Worm (Caenorhabditis elegans) whole organism, young adult: Measurements from ENCODE around the gene unc-76.
A peak's percentile ranks its signal among the peaks of the same experiment; 100 is the strongest.

ENCODE experiments used
- C17E4.6 ChIP-seq: fragments of 200-800 bp; sonication (Bioruptor generic); IDR thresholded peaks from 2 replicates; pipeline ENCODE4 v1.3.6; 2022; ENCODE audit warnings: missing genetic modification reagents, missing genetic modification characterization, missing compliant biosample characterization
- F33H1.4 ChIP-seq: fragments of 200-800 bp; sonication (Bioruptor generic); IDR thresholded peaks from 2 replicates; pipeline ENCODE4 v1.3.6; 2022; ENCODE audit warnings: missing genetic modification reagents, missing genetic modification characterization, missing compliant biosample characterization
- F52B5.7 ChIP-seq: sonication (generic microtip); optimal IDR thresholded peaks from 2 replicates; lab custom pipeline; 2016; ENCODE audit warnings: mild to moderate bottlenecking, missing genetic modification characterization, missing compliant biosample characterization
- T07F8.4 ChIP-seq: sonication (generic microtip); optimal IDR thresholded peaks from 2 replicates; lab custom pipeline; 2016; ENCODE audit warnings: mild to moderate bottlenecking, missing genetic modification characterization, moderate library complexity, missing compliant biosample characterization
- T26A5.8 ChIP-seq: sonication (generic microtip); optimal IDR thresholded peaks from 2 replicates; lab custom pipeline; 2016; ENCODE audit warnings: missing genetic modification characterization, missing compliant biosample characterization
- aptf-2 ChIP-seq: fragments of 200-800 bp; sonication (Bioruptor generic); conservative IDR thresholded peaks from 2 replicates; pipeline ENCODE4 v1.3.6; 2022; ENCODE audit warnings: missing genetic modification reagents, missing genetic modification characterization, missing compliant biosample characterization
- atf-7 ChIP-seq: sonication (generic microtip); optimal IDR thresholded peaks from 2 replicates; lab custom pipeline; 2017; ENCODE audit warnings: mild to moderate bottlenecking, missing genetic modification characterization, missing compliant biosample characterization
- athp-1 ChIP-seq: sonication (generic microtip); optimal IDR thresholded peaks from 2 replicates; lab custom pipeline; 2017; ENCODE audit warnings: mild to moderate bottlenecking, missing genetic modification characterization, missing compliant biosample characterization
- attf-5 ChIP-seq: fragments of 200-800 bp; sonication (Bioruptor generic); optimal IDR thresholded peaks from 2 replicates; lab custom pipeline; 2018; ENCODE audit warnings: mild to moderate bottlenecking, missing genetic modification characterization, missing compliant biosample characterization
- bed-1 ChIP-seq: fragments of 200-800 bp; sonication (Bioruptor generic); IDR thresholded peaks from 2 replicates; pipeline ENCODE4 v1.3.6; 2022; ENCODE audit warnings: missing genetic modification reagents, missing genetic modification characterization, missing compliant biosample characterization
- cebp-1 ChIP-seq, 2 experiments: fragments of 200-800 bp in 1 of 2; sonication (Bioruptor generic) in 1 of 2; sonication (generic microtip) in 1 of 2; IDR thresholded peaks in 1 of 2; optimal IDR thresholded peaks in 1 of 2; 2 replicates each; pipeline versions ENCODE4 v1.3.6 to Lab custom; 2017 to 2022; ENCODE audit warnings: missing compliant biosample characterization in 2 of 2, missing genetic modification characterization in 2 of 2, mild to moderate bottlenecking in 1 of 2, missing genetic modification reagents in 1 of 2, moderate library complexity in 1 of 2
- cebp-2 ChIP-seq: fragments of 200-800 bp; sonication (Bioruptor generic); IDR thresholded peaks from 2 replicates; pipeline ENCODE4 v1.3.6; 2022; ENCODE audit warnings: missing genetic modification characterization, missing compliant biosample characterization
- ceh-79 ChIP-seq: sonication (generic microtip); optimal IDR thresholded peaks from 2 replicates; lab custom pipeline; 2017; ENCODE audit warnings: mild to moderate bottlenecking, missing genetic modification characterization, missing compliant biosample characterization
- chd-7 ChIP-seq: sonication (generic microtip); optimal IDR thresholded peaks from 2 replicates; lab custom pipeline; 2016; ENCODE audit warnings: mild to moderate bottlenecking, missing genetic modification characterization, moderate library complexity, missing compliant biosample characterization
- dox-1 ChIP-seq: fragments of 200-800 bp; sonication (Bioruptor generic); IDR thresholded peaks from 2 replicates; pipeline ENCODE4 v1.3.6; 2022; ENCODE audit warnings: missing genetic modification reagents, missing genetic modification characterization, missing compliant biosample characterization
- egl-44 ChIP-seq: fragments of 200-800 bp; sonication (Bioruptor generic); IDR thresholded peaks from 2 replicates; pipeline ENCODE4 v1.3.6; 2022; ENCODE audit warnings: missing genetic modification reagents, missing genetic modification characterization, missing compliant biosample characterization
- egrh-3 ChIP-seq: fragments of 200-800 bp; sonication (Bioruptor generic); IDR thresholded peaks from 2 replicates; pipeline ENCODE4 v1.3.6; 2022; ENCODE audit warnings: missing genetic modification reagents, missing genetic modification characterization, missing compliant biosample characterization
- gei-17 ChIP-seq: fragments of 200-800 bp; sonication (Bioruptor generic); optimal IDR thresholded peaks from 2 replicates; lab custom pipeline; 2018; ENCODE audit warnings: mild to moderate bottlenecking, missing genetic modification characterization, missing compliant biosample characterization
- hmg-20 ChIP-seq: fragments of 200-800 bp; sonication (Bioruptor generic); IDR thresholded peaks from 2 replicates; pipeline ENCODE4 v1.3.6; 2022; ENCODE audit warnings: missing genetic modification reagents, missing genetic modification characterization, missing compliant biosample characterization
- lsl-1 ChIP-seq: fragments of 200-800 bp; sonication (Bioruptor generic); optimal IDR thresholded peaks from 2 replicates; lab custom pipeline; 2018; ENCODE audit warnings: mild to moderate bottlenecking, missing genetic modification characterization, moderate library complexity, missing compliant biosample characterization
- madf-3 ChIP-seq: fragments of 200-800 bp; sonication (Bioruptor generic); IDR thresholded peaks from 2 replicates; pipeline ENCODE4 v1.3.6; 2022; ENCODE audit warnings: missing genetic modification reagents, missing genetic modification characterization, missing compliant biosample characterization
- mcd-1 ChIP-seq: fragments of 200-800 bp; sonication (Bioruptor generic); IDR thresholded peaks from 2 replicates; pipeline ENCODE4 v1.3.6; 2022; ENCODE audit warnings: missing genetic modification reagents, missing genetic modification characterization, missing compliant biosample characterization
- nfya-1 ChIP-seq: sonication (generic microtip); optimal IDR thresholded peaks from 2 replicates; lab custom pipeline; 2017; ENCODE audit warnings: antibody characterized with exemption, missing compliant biosample characterization, missing genetic modification characterization, borderline replicate concordance; ENCODE audit not compliant: insufficient read depth
- nhr-80 ChIP-seq: sonication (generic microtip); optimal IDR thresholded peaks from 2 replicates; lab custom pipeline; 2016; ENCODE audit warnings: missing genetic modification characterization, missing compliant biosample characterization
- nhr-90 ChIP-seq: sonication (generic microtip); optimal IDR thresholded peaks from 2 replicates; lab custom pipeline; 2016; ENCODE audit warnings: missing genotype, mild to moderate bottlenecking, missing genetic modification characterization, missing compliant biosample characterization
- sdz-38 ChIP-seq: sonication (generic microtip); optimal IDR thresholded peaks from 2 replicates; lab custom pipeline; 2016; ENCODE audit warnings: missing genotype, missing genetic modification characterization, missing compliant biosample characterization
- snpc-4 ChIP-seq, 5 experiments: fragments of 150-350 bp in 1 of 5; sonication (generic microtip) in 4 of 5; optimal IDR thresholded peaks; 2 replicates each; lab custom pipeline; 2014 to 2018; ENCODE audit warnings: missing genetic modification characterization in 5 of 5, missing biosample characterization in 3 of 5, antibody characterized with exemption in 2 of 5, mild to moderate bottlenecking in 2 of 5, missing compliant biosample characterization in 2 of 5, missing genotype in 2 of 5, moderate library complexity in 2 of 5, missing genetic modification reagents in 1 of 5
- somi-1 ChIP-seq: fragments of 200-800 bp; sonication (Bioruptor generic); optimal IDR thresholded peaks from 2 replicates; lab custom pipeline; 2018; ENCODE audit warnings: mild to moderate bottlenecking, missing genetic modification characterization, missing compliant biosample characterization
- sptf-2 ChIP-seq: fragments of 200-800 bp; sonication (Bioruptor generic); optimal IDR thresholded peaks from 2 replicates; lab custom pipeline; 2018; ENCODE audit warnings: mild to moderate bottlenecking, missing genetic modification characterization, missing compliant biosample characterization
- tlf-1 ChIP-seq: fragments of 200-800 bp; sonication (Bioruptor generic); optimal IDR thresholded peaks from 2 replicates; lab custom pipeline; 2018; ENCODE audit warnings: mild to moderate bottlenecking, missing genetic modification characterization, missing compliant biosample characterization
- unc-130 ChIP-seq: sonication (generic microtip); optimal IDR thresholded peaks from 2 replicates; lab custom pipeline; 2016; ENCODE audit warnings: missing genetic modification reagents, missing genetic modification characterization, missing compliant biosample characterization
- zfh-2 ChIP-seq: fragments of 200-800 bp; sonication (Bioruptor generic); conservative IDR thresholded peaks from 2 replicates; pipeline ENCODE4 v1.3.6; 2022; ENCODE audit warnings: missing genetic modification reagents, missing genetic modification characterization, missing compliant biosample characterization
- ztf-18 ChIP-seq: sonication (generic microtip); optimal IDR thresholded peaks from 2 replicates; lab custom pipeline; 2016; ENCODE audit warnings: missing genotype, mild to moderate bottlenecking, missing genetic modification characterization, missing compliant biosample characterization
- ztf-22 ChIP-seq: fragments of 200-800 bp; sonication (Bioruptor generic); optimal IDR thresholded peaks from 2 replicates; lab custom pipeline; 2018; ENCODE audit warnings: mild to moderate bottlenecking, missing genetic modification characterization, moderate library complexity, missing compliant biosample characterization
- ztf-25 ChIP-seq: fragments of 200-800 bp; sonication (Bioruptor generic); IDR thresholded peaks from 2 replicates; pipeline ENCODE4 v1.3.6; 2022; ENCODE audit warnings: missing genetic modification reagents, missing genetic modification characterization, missing compliant biosample characterization
- ztf-6 ChIP-seq: fragments of 200-800 bp; sonication (Bioruptor generic); IDR thresholded peaks from 2 replicates; pipeline ENCODE4 v1.3.6; 2022; ENCODE audit warnings: missing genetic modification reagents, missing genetic modification characterization, missing compliant biosample characterization

The unc-76 gene

ce11 chrV:15060595-15060994, 11.0 kb upstream of the unc-76 start:
- TF ChIP-seq T26A5.8 (tag; lab: Kevin White, UChicago) = no peak
- peak; percentile 77 for TF ChIP-seq lsl-1 (GFP tag; lab: Kevin White, UChicago)
- no peak for TF ChIP-seq attf-5 (GFP tag; lab: Kevin White, UChicago)
- no peak for TF ChIP-seq egrh-3
- TF ChIP-seq F33H1.4 = peak; percentile 55; the same call in 1 of the 2 replicates

ce11 chrV:15063987-15064386, 7.6 kb upstream of the unc-76 start, which contains the start of gene rap-2:
Gene rap-2, minus strand, starts transcription at chrV:15064087.
- TF ChIP-seq tlf-1 (GFP tag; lab: Kevin White, UChicago) (no peak), unc-130 (no peak), bed-1 (GFP tag; lab: Robert Waterston, UW) (no peak), cebp-2 (GFP tag; lab: Robert Waterston, UW) (no peak), aptf-2 (no peak), chd-7 (no peak), madf-3 (GFP tag; lab: Robert Waterston, UW) (no peak), ztf-22 (GFP tag; lab: Kevin White, UChicago) (no peak), sptf-2 (GFP tag; lab: Kevin White, UChicago) (no peak), atf-7 (no peak), ztf-25 (GFP tag; lab: Robert Waterston, UW) (no peak), nhr-90 (tag; lab: Kevin White, UChicago) (no peak), egl-44 (no peak), snpc-4 (GFP tag; optimal IDR thresholded peaks at IDR 0.05; lab: Kevin White, UChicago) (no peak), snpc-4 (tag; optimal IDR thresholded peaks at IDR 0.05; lab: Kevin White, UChicago) (no peak), F52B5.7 (tag; lab: Kevin White, UChicago) (no peak), T07F8.4 (tag; lab: Kevin White, UChicago) (no peak), nhr-80 (tag; lab: Kevin White, UChicago) (no peak), athp-1 (tag; lab: Kevin White, UChicago) (no peak), somi-1 (GFP tag; lab: Kevin White, UChicago) (no peak), hmg-20 (GFP tag; lab: Robert Waterston, UW) (no peak)

- TF ChIP-seq C17E4.6 (GFP tag; lab: Robert Waterston, UW) (no peak), ceh-79 (no peak), chd-7 (no peak), dox-1 (peak; percentile 62), sdz-38 (tag; lab: Kevin White, UChicago) (no peak), ztf-18 (tag; lab: Kevin White, UChicago) (peak; percentile 84), ztf-6 (GFP tag; lab: Robert Waterston, UW) (no peak), gei-17 (GFP tag; lab: Kevin White, UChicago) (no peak), egrh-3 (0 out of 2 replicates have a peak, but pooled peaks have one; percentile 11), mcd-1 (GFP tag; lab: Robert Waterston, UW) (peak; percentile 42; the same call in 1 of the 2 replicates), T26A5.8 (tag; lab: Kevin White, UChicago) (no peak), cebp-1 (GFP tag; IDR thresholded peaks at IDR 0.05; lab: Robert Waterston, UW) (no peak), cebp-1 (tag; optimal IDR thresholded peaks at IDR 0.05; lab: Kevin White, UChicago) (peak; percentile 22), nfya-1 (tag; lab: Kevin White, UChicago) (no peak), zfh-2 (GFP tag; lab: Robert Waterston, UW) (peak; percentile 89)
- TF ChIP-seq, all 124 proteins: peak for 6
Observed at ce11 chrV:15065068-15065744, 6.4 kb upstream of the unc-76 start, which contains the start of gene C25D7.9. Gene C25D7.9, plus strand, starts transcription at chrV:15065135.
